Worm (Caenorhabditis elegans): ENCODE results near the gene T01E8.1.
"Not testable (repeated sequence)": the region's sequence is repeated elsewhere in the genome, so short reads cannot be mapped to it uniquely, and the experiment has no call there.

T01E8.1 gene

DNA sequence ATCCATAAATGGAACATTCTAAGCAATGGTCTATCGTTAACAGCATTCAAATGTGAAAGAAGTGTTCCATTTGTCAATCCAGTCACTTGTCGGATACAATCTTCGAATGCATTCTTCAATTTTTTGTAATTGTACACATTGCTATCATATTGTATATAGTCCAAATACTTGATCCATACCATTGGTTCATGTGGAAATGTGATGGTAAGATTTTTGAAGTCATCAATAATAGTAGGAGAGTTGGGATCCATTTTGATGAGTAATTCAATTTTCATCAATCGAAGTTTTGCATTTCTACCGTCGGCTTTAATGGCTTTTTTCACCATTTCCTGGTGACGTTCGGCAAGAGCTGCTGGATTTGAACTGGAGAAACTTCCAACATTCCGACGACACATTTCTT, 39.1 kb downstream of the T01E8.1 start:
- TF ChIP-seq tbx-2 (tag; optimal IDR thresholded peaks at IDR 0.05) (no peak), ceh-9 (tag; optimal IDR thresholded peaks at IDR 0.05) (no peak), sox-4 (tag; optimal IDR thresholded peaks at IDR 0.05) (no peak), ets-4 (tag; optimal IDR thresholded peaks at IDR 0.05) (no peak), hlh-30 (tag; optimal IDR thresholded peaks at IDR 0.05; ENCODE audit: insufficient read depth) (no peak), Y22D7AL.16 (tag; optimal IDR thresholded peaks at IDR 0.05) (no peak), pat-9 (tag; optimal IDR thresholded peaks at IDR 0.05) (no peak), ceh-24 (tag; optimal IDR thresholded peaks at IDR 0.05) (no peak), lim-6 (tag; optimal IDR thresholded peaks at IDR 0.05) (no peak), ceh-31 (tag; optimal IDR thresholded peaks at IDR 0.05) (no peak), ztf-16 (tag; optimal IDR thresholded peaks at IDR 0.05) (no peak), C08G9.2 (tag; optimal IDR thresholded peaks at IDR 0.05) (no peak), npax-4 (tag; optimal IDR thresholded peaks at IDR 0.05) (no peak), T23F11.4 (GFP tag; optimal IDR thresholded peaks at IDR 0.05) (no peak), rnt-1 (tag; optimal IDR thresholded peaks at IDR 0.05) (no peak), lin-11 (tag; optimal IDR thresholded peaks at IDR 0.05) (no peak), ceh-2 (tag; optimal IDR thresholded peaks at IDR 0.05) (no peak), ref-2 (tag; optimal IDR thresholded peaks at IDR 0.05) (no peak), sdc-2 (tag; optimal IDR thresholded peaks at IDR 0.05) (no peak)

ce11 chrII:10247154-10247553, 40.6 kb downstream of the T01E8.1 start:
- TF ChIP-seq T23F11.4 (GFP tag; optimal IDR thresholded peaks at IDR 0.05) (no peak), dve-1 (tag; optimal IDR thresholded peaks at IDR 0.05) (no peak)

DNA sequence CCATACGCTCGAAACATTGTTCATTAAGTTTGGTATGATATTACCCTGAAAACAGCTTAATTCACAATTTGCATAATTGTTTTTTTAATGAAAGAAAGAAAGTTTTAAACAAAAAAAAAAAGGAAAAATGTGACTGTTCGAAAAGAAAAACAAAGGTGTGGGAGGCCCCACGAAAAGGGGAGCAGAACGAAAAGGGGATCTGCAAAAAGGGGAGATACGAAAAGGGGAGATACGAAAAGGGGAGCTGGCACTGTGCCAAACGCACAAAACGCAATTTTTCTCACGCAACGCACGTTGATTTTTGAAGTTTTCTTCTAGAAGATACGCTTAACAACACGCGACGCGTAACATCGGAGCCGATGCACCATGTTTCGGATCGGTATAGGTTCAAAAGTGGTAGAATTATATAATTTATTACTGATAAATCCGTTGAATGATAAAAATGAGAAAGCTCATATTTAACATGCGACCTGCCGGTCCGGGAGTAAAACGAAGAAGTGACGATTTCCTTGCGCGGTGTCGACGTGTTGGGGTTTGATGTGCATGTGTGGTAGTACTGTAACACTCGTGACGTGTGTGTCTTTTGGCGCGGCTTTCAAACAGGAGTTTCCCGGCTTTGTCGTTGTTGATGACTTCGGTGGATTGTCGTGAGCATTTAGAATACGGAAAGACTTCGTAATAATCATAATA, 41.2 kb downstream of the T01E8.1 start, which contains the start of gene nrde-2:
Gene nrde-2 (minus strand): TSS at position 45 of the 690 bp plus-strand sequence.
- TF ChIP-seq tbx-7 (tag; optimal IDR thresholded peaks at IDR 0.05) (peak; percentile 22), rnt-1 (tag; optimal IDR thresholded peaks at IDR 0.05) (peak; percentile 5), ceh-31 (tag; optimal IDR thresholded peaks at IDR 0.05) (peak; percentile 70), C08G9.2 (tag; optimal IDR thresholded peaks at IDR 0.05) (peak; percentile 5), tbx-2 (tag; optimal IDR thresholded peaks at IDR 0.05) (peak; percentile 43), unc-3 (GFP tag; conservative IDR thresholded peaks at IDR 0.05) (peak; percentile 45; the same call in 1 of the 2 replicates), ceh-45 (GFP tag; IDR thresholded peaks at IDR 0.05) (0 out of 2 replicates have a peak, but pooled peaks have one; percentile 44), ets-4 (tag; optimal IDR thresholded peaks at IDR 0.05) (peak; percentile 5)
- not testable (repeated sequence) for TF ChIP-seq unc-3 (tag; optimal IDR thresholded peaks at IDR 0.05)

- TF ChIP-seq pha-4 (tag; optimal IDR thresholded peaks at IDR 0.05) (no peak), nhr-232 (tag; optimal IDR thresholded peaks at IDR 0.05) (peak; percentile 19), ceh-45 (GFP tag; IDR thresholded peaks at IDR 0.05) (peak; percentile 89; the same call in 1 of the 2 replicates), ceh-24 (tag; optimal IDR thresholded peaks at IDR 0.05) (no peak), unc-55 (GFP tag; optimal IDR thresholded peaks at IDR 0.05) (no peak), pag-3 (tag; optimal IDR thresholded peaks at IDR 0.05; ENCODE audit: borderline replicate concordance) (peak; percentile 80), ceh-9 (tag; optimal IDR thresholded peaks at IDR 0.05) (no peak), fax-1 (tag; optimal IDR thresholded peaks at IDR 0.05) (peak; percentile 94), zip-5 (tag; optimal IDR thresholded peaks at IDR 0.05) (peak; percentile 92), fkh-10 (GFP tag; optimal IDR thresholded peaks at IDR 0.05) (no peak), che-1 (tag; optimal IDR thresholded peaks at IDR 0.05) (peak; percentile 16), ceh-19 (GFP tag; optimal IDR thresholded peaks at IDR 0.05) (peak; percentile 85), unc-86 (tag; optimal IDR thresholded peaks at IDR 0.05) (peak; percentile 89), ahr-1 (tag; optimal IDR thresholded peaks at IDR 0.05) (peak; percentile 91), ets-4 (tag; optimal IDR thresholded peaks at IDR 0.05) (peak; percentile 92), T23F11.4 (GFP tag; optimal IDR thresholded peaks at IDR 0.05) (peak; percentile 56), syd-9 (tag; optimal IDR thresholded peaks at IDR 0.05) (peak; percentile 84), ceh-22 (tag; optimal IDR thresholded peaks at IDR 0.05) (no peak), hlh-8 (tag; optimal IDR thresholded peaks at IDR 0.05) (peak; percentile 93), rnt-1 (tag; optimal IDR thresholded peaks at IDR 0.05) (peak; percentile 97), ztf-16 (tag; optimal IDR thresholded peaks at IDR 0.05) (peak; percentile 80), pha-2 (tag; optimal IDR thresholded peaks at IDR 0.05) (peak; percentile 55), C38D4.7 (GFP tag; optimal IDR thresholded peaks at IDR 0.05) (peak; percentile 55), K09A11.1 (tag; optimal IDR thresholded peaks at IDR 0.05; ENCODE audit: insufficient read depth) (no peak), ceh-14 (tag; optimal IDR thresholded peaks at IDR 0.05) (peak; percentile 97), ref-2 (tag; optimal IDR thresholded peaks at IDR 0.05) (peak; percentile 98), mec-3 (tag; optimal IDR thresholded peaks at IDR 0.05; ENCODE audit: borderline replicate concordance) (peak; percentile 91)
Observed at ce11 chrII:10248355-10249041, 42.0 kb downstream of the T01E8.1 start, which contains the start of gene atad-3. atad-3 (plus strand) TSS chrII:10248991.

Data from whole organism, late embryonic.